Worm (Caenorhabditis elegans): ENCODE data around the gene enri-1.

enri-1 gene

DNA sequence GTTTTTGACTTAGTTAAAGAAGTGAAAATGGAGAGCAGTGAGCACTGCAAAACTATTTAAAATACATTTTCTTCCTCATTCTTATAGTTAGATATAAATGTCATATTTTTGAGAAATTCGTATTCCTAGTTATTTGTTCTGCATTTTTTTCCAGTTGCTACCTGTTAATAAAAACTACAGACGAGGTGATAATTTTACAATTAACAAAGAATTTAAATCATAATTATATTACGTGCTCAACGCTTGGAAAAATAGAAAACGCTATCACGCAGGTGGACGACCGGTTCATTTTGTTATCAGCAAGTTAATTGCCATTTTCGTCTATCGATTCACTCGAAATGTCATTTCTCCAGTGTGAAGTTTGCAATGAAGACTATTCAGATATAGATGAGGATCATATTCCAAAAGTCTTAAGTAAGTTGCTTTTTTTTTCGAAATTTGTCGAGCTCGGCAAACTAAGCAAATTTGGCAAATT is 23.5 kb downstream of the enri-1 start, which contains the start of the genes ZK1240.5 and ZK1240.9:
TSS of gene ZK1240.5 (minus strand) at position 51 of the 475 bp plus-strand sequence.
TSS of gene ZK1240.9 (plus strand) at position 307 of the 475 bp plus-strand sequence.
- TF ChIP-seq ama-1 (optimal IDR thresholded peaks at IDR 0.05): no peak
- no peak for TF ChIP-seq gmeb-2 (tag; optimal IDR thresholded peaks at IDR 0.05)
- no peak for TF ChIP-seq fkh-10 (GFP tag; optimal IDR thresholded peaks at IDR 0.05)
- TF ChIP-seq fax-1 (tag; optimal IDR thresholded peaks at IDR 0.05): no peak
- TF ChIP-seq C38D4.7 (GFP tag; optimal IDR thresholded peaks at IDR 0.05): no peak
- no peak for TF ChIP-seq ceh-18 (tag; optimal IDR thresholded peaks at IDR 0.05)
- no peak for TF ChIP-seq unc-3 (GFP tag; conservative IDR thresholded peaks at IDR 0.05)
- no peak for TF ChIP-seq unc-3 (tag; optimal IDR thresholded peaks at IDR 0.05)
- no peak for TF ChIP-seq hlh-15 (tag; optimal IDR thresholded peaks at IDR 0.05)
- TF ChIP-seq unc-42 (tag; optimal IDR thresholded peaks at IDR 0.05): no peak
- TF ChIP-seq pha-4 (tag; optimal IDR thresholded peaks at IDR 0.05): no peak
- no peak for TF ChIP-seq sox-2 (GFP tag; IDR thresholded peaks at IDR 0.05)

DNA sequence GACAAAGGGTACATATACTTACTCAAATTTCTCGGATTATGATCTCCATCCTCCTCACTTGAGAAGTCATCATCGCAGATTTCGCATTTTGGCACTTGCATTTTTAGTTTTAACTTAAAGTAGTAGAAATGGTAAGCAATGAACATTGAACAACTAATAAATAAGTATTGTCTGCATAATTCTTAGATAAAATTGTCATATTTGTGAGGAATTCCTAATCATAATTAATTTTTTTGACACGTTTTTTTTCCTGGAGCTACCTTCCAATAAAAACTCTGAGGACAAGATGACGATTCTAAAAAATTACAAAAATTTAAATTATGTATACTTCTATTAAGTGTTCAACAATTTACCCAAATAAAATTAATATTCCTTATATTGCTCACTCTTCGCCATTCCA is 28.7 kb downstream of the enri-1 start, which contains the start of the genes trim-21 and B0281.1:
TSS of gene trim-21 (minus strand) at position 101 of the 400 bp plus-strand sequence.
TSS of gene B0281.1 (plus strand) at position 321 of the 400 bp plus-strand sequence.
- TF ChIP-seq hlh-30 (tag; optimal IDR thresholded peaks at IDR 0.05; ENCODE audit: insufficient read depth) (no peak), hlh-15 (tag; optimal IDR thresholded peaks at IDR 0.05) (no peak), fkh-10 (GFP tag; optimal IDR thresholded peaks at IDR 0.05) (no peak), ceh-48 (tag; optimal IDR thresholded peaks at IDR 0.05) (no peak), ceh-30 (tag; optimal IDR thresholded peaks at IDR 0.05) (no peak), ceh-24 (tag; optimal IDR thresholded peaks at IDR 0.05) (no peak), zip-5 (tag; optimal IDR thresholded peaks at IDR 0.05) (no peak), ceh-9 (tag; optimal IDR thresholded peaks at IDR 0.05) (no peak), pax-1 (tag; optimal IDR thresholded peaks at IDR 0.05) (no peak), ceh-18 (tag; optimal IDR thresholded peaks at IDR 0.05) (no peak), ceh-6 (GFP tag; optimal IDR thresholded peaks at IDR 0.05) (no peak)

ce11 chrII:2306741-2307140 is 34.7 kb downstream of the enri-1 start, which contains the start of gene B0281.3:
TSS of gene B0281.3 (plus strand) at chrII:2307041.
- no peak for TF ChIP-seq ceh-2 (tag; optimal IDR thresholded peaks at IDR 0.05)
- TF ChIP-seq hlh-8 (tag; optimal IDR thresholded peaks at IDR 0.05): no peak
- TF ChIP-seq che-1 (tag; optimal IDR thresholded peaks at IDR 0.05): no peak
- TF ChIP-seq dmd-4 (tag; optimal IDR thresholded peaks at IDR 0.05; ENCODE audit: borderline replicate concordance): no peak
- TF ChIP-seq pros-1 (tag; optimal IDR thresholded peaks at IDR 0.05): no peak
- no peak for TF ChIP-seq pax-1 (tag; optimal IDR thresholded peaks at IDR 0.05)
- TF ChIP-seq K09A11.1 (tag; optimal IDR thresholded peaks at IDR 0.05; ENCODE audit: insufficient read depth): no peak

DNA sequence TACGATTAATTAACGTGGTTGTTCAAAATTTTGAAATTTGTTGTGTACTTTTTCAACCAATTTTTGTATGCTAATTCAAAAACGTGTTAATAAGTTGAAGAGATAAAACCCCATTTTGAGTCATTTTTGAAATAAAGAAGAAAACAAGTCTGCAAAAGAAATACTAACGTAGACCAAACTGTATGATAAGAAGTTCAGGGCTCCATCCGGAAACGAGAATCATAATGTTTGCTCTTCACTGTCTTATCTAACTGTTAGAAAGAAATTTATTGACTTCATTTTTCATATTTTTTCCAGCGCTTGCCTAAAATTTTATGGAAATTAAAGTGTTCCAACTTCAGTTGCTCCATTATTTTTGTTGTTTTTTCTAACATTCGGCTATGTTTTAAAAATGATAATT is 35.9 kb downstream of the enri-1 start:
- TF ChIP-seq ceh-24 (tag; optimal IDR thresholded peaks at IDR 0.05) (no peak), madf-2 (tag; optimal IDR thresholded peaks at IDR 0.05) (no peak), ceh-9 (tag; optimal IDR thresholded peaks at IDR 0.05) (no peak), hlh-13 (GFP tag; optimal IDR thresholded peaks at IDR 0.05) (no peak), F13H6.1 (tag; optimal IDR thresholded peaks at IDR 0.05) (no peak), ceh-31 (tag; optimal IDR thresholded peaks at IDR 0.05) (no peak), ceh-22 (tag; optimal IDR thresholded peaks at IDR 0.05) (no peak), tbx-2 (tag; optimal IDR thresholded peaks at IDR 0.05) (no peak), nhr-232 (tag; optimal IDR thresholded peaks at IDR 0.05) (no peak), ceh-34 (tag; optimal IDR thresholded peaks at IDR 0.05) (no peak), ref-2 (tag; optimal IDR thresholded peaks at IDR 0.05) (no peak), nhr-11 (tag; optimal IDR thresholded peaks at IDR 0.05) (no peak), T23F11.4 (GFP tag; optimal IDR thresholded peaks at IDR 0.05) (no peak), pag-3 (tag; optimal IDR thresholded peaks at IDR 0.05; ENCODE audit: borderline replicate concordance) (no peak), sox-2 (GFP tag; IDR thresholded peaks at IDR 0.05) (no peak), ceh-2 (tag; optimal IDR thresholded peaks at IDR 0.05) (no peak), fkh-6 (tag; optimal IDR thresholded peaks at IDR 0.05) (no peak)

Measured in whole organism, late embryonic.